Worm (Caenorhabditis elegans): Measurements from ENCODE around the gene C47E12.14.

Gene C47E12.14

ce11 chrIV:9977602-9978172 is 1.5 kb upstream of the C47E12.14 start, which contains the start of gene dhp-2:
Gene dhp-2 (plus strand): TSS chrIV:9978122.
- no peak for TF ChIP-seq hmbx-1 (tag; optimal IDR thresholded peaks at IDR 0.05)
- TF ChIP-seq hmg-4 (GFP tag; optimal IDR thresholded peaks at IDR 0.05): no peak
- no peak for TF ChIP-seq ceh-13 (GFP tag; optimal IDR thresholded peaks at IDR 0.05)
- no peak for TF ChIP-seq flt-1 (GFP tag; IDR thresholded peaks at IDR 0.05)
- TF ChIP-seq scrt-1 (GFP tag; IDR thresholded peaks at IDR 0.05): no peak
- no peak for TF ChIP-seq B0310.2 (tag; optimal IDR thresholded peaks at IDR 0.05)
- no peak for TF ChIP-seq pes-1 (GFP tag; IDR thresholded peaks at IDR 0.05)
- TF ChIP-seq sea-1 (GFP tag; conservative IDR thresholded peaks at IDR 0.05): no peak
- no peak for TF ChIP-seq ceh-36 (tag; optimal IDR thresholded peaks at IDR 0.05)
- TF ChIP-seq ama-1 (optimal IDR thresholded peaks at IDR 0.05): no peak
- no peak for TF ChIP-seq aly-1 (tag; optimal IDR thresholded peaks at IDR 0.05)
- no peak for TF ChIP-seq hnd-1 (tag; optimal IDR thresholded peaks at IDR 0.05)
- no peak for TF ChIP-seq tra-4 (tag; optimal IDR thresholded peaks at IDR 0.05)

ce11 chrIV:9974392-9974791 is 1.8 kb downstream of the C47E12.14 start, which contains the start of gene C47E12.9:
Gene C47E12.9 (plus strand): TSS chrIV:9974692.
- TF ChIP-seq tbx-11 (GFP tag; IDR thresholded peaks at IDR 0.05) (no peak), sea-1 (GFP tag; conservative IDR thresholded peaks at IDR 0.05) (no peak), pes-1 (GFP tag; IDR thresholded peaks at IDR 0.05) (no peak), aly-1 (tag; optimal IDR thresholded peaks at IDR 0.05) (no peak), tra-4 (tag; optimal IDR thresholded peaks at IDR 0.05) (no peak), ceh-36 (tag; optimal IDR thresholded peaks at IDR 0.05) (no peak), scrt-1 (GFP tag; IDR thresholded peaks at IDR 0.05) (no peak), tbx-37 (GFP tag; conservative IDR thresholded peaks at IDR 0.05) (no peak), hmbx-1 (tag; optimal IDR thresholded peaks at IDR 0.05) (no peak), flt-1 (GFP tag; IDR thresholded peaks at IDR 0.05) (no peak), B0310.2 (tag; optimal IDR thresholded peaks at IDR 0.05) (no peak), ceh-13 (GFP tag; optimal IDR thresholded peaks at IDR 0.05) (no peak), F13C5.2 (tag; optimal IDR thresholded peaks at IDR 0.05) (no peak), ets-7 (tag; optimal IDR thresholded peaks at IDR 0.05) (no peak)

ce11 chrIV:9972629-9973028 is 3.6 kb downstream of the C47E12.14 start, which contains the start of the genes C47E12.12 and C47E12.10:
Gene C47E12.12 (minus strand): TSS chrIV:9972729.
Gene C47E12.10 (plus strand): TSS chrIV:9972800.
- TF ChIP-seq tra-4 (tag; optimal IDR thresholded peaks at IDR 0.05): no peak
- TF ChIP-seq B0310.2 (tag; optimal IDR thresholded peaks at IDR 0.05): no peak
- TF ChIP-seq tbx-37 (GFP tag; conservative IDR thresholded peaks at IDR 0.05): no peak
- no peak for TF ChIP-seq tbx-11 (GFP tag; IDR thresholded peaks at IDR 0.05)
- TF ChIP-seq hmbx-1 (tag; optimal IDR thresholded peaks at IDR 0.05): no peak
- no peak for TF ChIP-seq ets-7 (tag; optimal IDR thresholded peaks at IDR 0.05)
- no peak for TF ChIP-seq ceh-36 (tag; optimal IDR thresholded peaks at IDR 0.05)
- no peak for TF ChIP-seq aly-1 (tag; optimal IDR thresholded peaks at IDR 0.05)
- TF ChIP-seq flt-1 (GFP tag; IDR thresholded peaks at IDR 0.05): no peak
- no peak for TF ChIP-seq ama-1 (optimal IDR thresholded peaks at IDR 0.05)
- TF ChIP-seq pes-1 (GFP tag; IDR thresholded peaks at IDR 0.05): no peak

- no peak for TF ChIP-seq tra-4 (tag; optimal IDR thresholded peaks at IDR 0.05)
- TF ChIP-seq B0310.2 (tag; optimal IDR thresholded peaks at IDR 0.05): no peak
- no peak for TF ChIP-seq ceh-36 (tag; optimal IDR thresholded peaks at IDR 0.05)
- no peak for TF ChIP-seq ceh-13 (GFP tag; optimal IDR thresholded peaks at IDR 0.05)
- TF ChIP-seq F13C5.2 (tag; optimal IDR thresholded peaks at IDR 0.05): no peak
- TF ChIP-seq flt-1 (GFP tag; IDR thresholded peaks at IDR 0.05): no peak
- TF ChIP-seq tbx-37 (GFP tag; conservative IDR thresholded peaks at IDR 0.05): no peak
- no peak for TF ChIP-seq hmg-4 (GFP tag; optimal IDR thresholded peaks at IDR 0.05)
Measured at ce11 chrIV:9969081-9969480, 7.1 kb downstream of the C47E12.14 start, which contains the start of the genes kin-5 and C47E12.11. Gene kin-5 (minus strand): TSS chrIV:9969181. Gene C47E12.11 (plus strand): TSS chrIV:9969400.

- TF ChIP-seq hmbx-1 (tag; optimal IDR thresholded peaks at IDR 0.05) (no peak), hnd-1 (tag; optimal IDR thresholded peaks at IDR 0.05) (no peak), ceh-13 (GFP tag; optimal IDR thresholded peaks at IDR 0.05) (no peak), B0310.2 (tag; optimal IDR thresholded peaks at IDR 0.05) (no peak), flt-1 (GFP tag; IDR thresholded peaks at IDR 0.05) (no peak), tra-4 (tag; optimal IDR thresholded peaks at IDR 0.05) (no peak), ets-7 (tag; optimal IDR thresholded peaks at IDR 0.05) (no peak), ama-1 (optimal IDR thresholded peaks at IDR 0.05) (no peak), pes-1 (GFP tag; IDR thresholded peaks at IDR 0.05) (no peak), scrt-1 (GFP tag; IDR thresholded peaks at IDR 0.05) (no peak), F13C5.2 (tag; optimal IDR thresholded peaks at IDR 0.05) (no peak), tbx-11 (GFP tag; IDR thresholded peaks at IDR 0.05) (no peak), aly-1 (tag; optimal IDR thresholded peaks at IDR 0.05) (no peak)
Measured at ce11 chrIV:9963945-9964344, 12.2 kb downstream of the C47E12.14 start, which contains the start of gene T13H10.2. Gene T13H10.2 (plus strand): TSS chrIV:9964245.

- TF ChIP-seq tbx-11 (GFP tag; IDR thresholded peaks at IDR 0.05): no peak
- TF ChIP-seq aly-1 (tag; optimal IDR thresholded peaks at IDR 0.05): no peak
- TF ChIP-seq ama-1 (optimal IDR thresholded peaks at IDR 0.05): no peak
- TF ChIP-seq B0310.2 (tag; optimal IDR thresholded peaks at IDR 0.05): no peak
- no peak for TF ChIP-seq tra-4 (tag; optimal IDR thresholded peaks at IDR 0.05)
- TF ChIP-seq tbx-37 (GFP tag; conservative IDR thresholded peaks at IDR 0.05): no peak
- no peak for TF ChIP-seq sea-1 (GFP tag; conservative IDR thresholded peaks at IDR 0.05)
- TF ChIP-seq ceh-36 (tag; optimal IDR thresholded peaks at IDR 0.05): no peak
- no peak for TF ChIP-seq hnd-1 (tag; optimal IDR thresholded peaks at IDR 0.05)
- no peak for TF ChIP-seq F13C5.2 (tag; optimal IDR thresholded peaks at IDR 0.05)
Measured at ce11 chrIV:9953333-9953732, 22.9 kb downstream of the C47E12.14 start, which contains the start of gene gon-1. Gene gon-1 (minus strand): TSS chrIV:9953433.

- TF ChIP-seq ets-7 (tag; optimal IDR thresholded peaks at IDR 0.05) (no peak), tra-4 (tag; optimal IDR thresholded peaks at IDR 0.05) (no peak), ceh-13 (GFP tag; optimal IDR thresholded peaks at IDR 0.05) (no peak), hmbx-1 (tag; optimal IDR thresholded peaks at IDR 0.05) (no peak), F13C5.2 (tag; optimal IDR thresholded peaks at IDR 0.05) (no peak), aly-1 (tag; optimal IDR thresholded peaks at IDR 0.05) (no peak), ama-1 (optimal IDR thresholded peaks at IDR 0.05) (no peak), tbx-11 (GFP tag; IDR thresholded peaks at IDR 0.05) (no peak), hnd-1 (tag; optimal IDR thresholded peaks at IDR 0.05) (no peak), scrt-1 (GFP tag; IDR thresholded peaks at IDR 0.05) (no peak), hmg-4 (GFP tag; optimal IDR thresholded peaks at IDR 0.05) (no peak), flt-1 (GFP tag; IDR thresholded peaks at IDR 0.05) (no peak), ceh-36 (tag; optimal IDR thresholded peaks at IDR 0.05) (no peak), sea-1 (GFP tag; conservative IDR thresholded peaks at IDR 0.05) (no peak), pes-1 (GFP tag; IDR thresholded peaks at IDR 0.05) (no peak)
Measured at ce11 chrIV:9948035-9948434, 28.1 kb downstream of the C47E12.14 start.
